Fruit fly (Drosophila melanogaster): ENCODE data around the gene CG14892.
A peak's percentile ranks its signal among the peaks of the same experiment; 100 is the strongest.

CG14892 gene

dm6 chr3R:16643591-16643990 is 49.4 kb downstream of the CG14892 start, which contains the start of gene Arl6IP1 (continued):
- TF ChIP-seq tna (GFP tag; IDR thresholded peaks at IDR 0.05; ENCODE audit: partially characterized antibody) (peak; percentile 50), sima (GFP tag; optimal IDR thresholded peaks at IDR 0.05) (no peak), Stat92E (GFP tag; optimal IDR thresholded peaks at IDR 0.05) (peak in 1 of 3 experiments; percentile 39), CG14860 (GFP tag; IDR thresholded peaks at IDR 0.05; ENCODE audit: partially characterized antibody) (no peak), Tbp (GFP tag; optimal IDR thresholded peaks at IDR 0.05) (no peak), CG14441 (GFP tag; IDR thresholded peaks at IDR 0.05) (no peak), CG11398 (GFP tag; optimal IDR thresholded peaks at IDR 0.05) (no peak), CG16813 (GFP tag; IDR thresholded peaks at IDR 0.05; ENCODE audit: partially characterized antibody) (peak; percentile 19; the same call in 1 of the 3 replicates), chn (GFP tag; optimal IDR thresholded peaks at IDR 0.05) (no peak), Nf-YC (tag; optimal IDR thresholded peaks at IDR 0.05) (no peak), jigr1 (GFP tag; IDR thresholded peaks at IDR 0.05) (no peak), CG12236 (GFP tag; optimal IDR thresholded peaks at IDR 0.05) (no peak), seq (GFP tag; IDR thresholded peaks at IDR 0.05) (peak; percentile 30; the same call in 1 of the 2 replicates), CG12769 (tag; optimal IDR thresholded peaks at IDR 0.05) (no peak), ci (GFP tag; IDR thresholded peaks at IDR 0.05) (0 out of 3 replicates have a peak, but pooled peaks have one; percentile 19), Sox102F (GFP tag; optimal IDR thresholded peaks at IDR 0.05) (no peak), vfl (GFP tag; optimal IDR thresholded peaks at IDR 0.05) (no peak), zen2 (GFP tag; IDR thresholded peaks at IDR 0.05; ENCODE audit: partially characterized antibody) (peak; percentile 47; the same call in 1 of the 3 replicates), Sin3A (optimal IDR thresholded peaks at IDR 0.05) (peak; percentile 36), crc (GFP tag; optimal IDR thresholded peaks at IDR 0.05) (no peak), twi (tag; optimal IDR thresholded peaks at IDR 0.05) (no peak), Nf-YB (GFP tag; optimal IDR thresholded peaks at IDR 0.05) (no peak), ro (GFP tag; IDR thresholded peaks at IDR 0.05) (no peak), CG17612 (GFP tag; IDR thresholded peaks at IDR 0.05) (no peak), odd (GFP tag; optimal IDR thresholded peaks at IDR 0.05) (no peak), esg (GFP tag; conservative IDR thresholded peaks at IDR 0.05) (no peak), MESR4 (GFP tag; optimal IDR thresholded peaks at IDR 0.05) (peak; percentile 72), CG18262 (tag; optimal IDR thresholded peaks at IDR 0.05) (no peak), CG6791 (GFP tag; IDR thresholded peaks at IDR 0.05; ENCODE audit: partially characterized antibody) (peak; percentile 73), B-H1 (GFP tag; IDR thresholded peaks at IDR 0.05) (no peak), hbn (GFP tag; IDR thresholded peaks at IDR 0.05; ENCODE audit: partially characterized antibody) (peak; percentile 33), ac (GFP tag; optimal IDR thresholded peaks at IDR 0.05) (no peak), nerfin-2 (GFP tag; IDR thresholded peaks at IDR 0.05; ENCODE audit: partially characterized antibody) (peak; percentile 47; the same call in 1 of the 2 replicates), pb (GFP tag; optimal IDR thresholded peaks at IDR 0.05) (no peak), TFAM (GFP tag; optimal IDR thresholded peaks at IDR 0.05) (no peak), ara (GFP tag; IDR thresholded peaks at IDR 0.05) (no peak), CG7372 (GFP tag; IDR thresholded peaks at IDR 0.05) (no peak), mld (GFP tag; IDR thresholded peaks at IDR 0.05; ENCODE audit: partially characterized antibody) (no peak), Ets97D (GFP tag; optimal IDR thresholded peaks at IDR 0.05) (peak; percentile 76), HmgZ (tag; optimal IDR thresholded peaks at IDR 0.05) (peak; percentile 7), Abd-B (GFP tag; optimal IDR thresholded peaks at IDR 0.05) (no peak), Atf3 (GFP tag; optimal IDR thresholded peaks at IDR 0.05) (no peak), CG32767 (GFP tag; IDR thresholded peaks at IDR 0.05) (no peak), HmgD (GFP tag; optimal IDR thresholded peaks at IDR 0.05) (no peak), pita (GFP tag; optimal IDR thresholded peaks at IDR 0.05) (no peak), zen (tag; optimal IDR thresholded peaks at IDR 0.05) (no peak), YL-1 (GFP tag; optimal IDR thresholded peaks at IDR 0.05) (peak; percentile 56), CG33557 (GFP tag; optimal IDR thresholded peaks at IDR 0.05) (no peak), Myb (GFP tag; optimal IDR thresholded peaks at IDR 0.05) (peak; percentile 72), CG42726 (GFP tag; IDR thresholded peaks at IDR 0.05; ENCODE audit: partially characterized antibody) (peak; percentile 52; the same call in 1 of the 2 replicates), pzg (GFP tag; optimal IDR thresholded peaks at IDR 0.05) (peak; percentile 84)
